Worm (Caenorhabditis elegans) whole organism, L1 larva: ENCODE data around the gene msp-55.

Experiments used
- C16A3.4 ChIP-seq: fragments of 150-350 bp; optimal IDR thresholded peaks from 2 replicates; lab custom pipeline; 2014; ENCODE audit warnings: missing biosample characterization, missing genetic modification characterization
- F16B12.6 ChIP-seq: fragments of 150-350 bp; optimal IDR thresholded peaks from 2 replicates; lab custom pipeline; 2014; ENCODE audit warnings: missing biosample characterization, missing genetic modification characterization
- Y116A8C.19 ChIP-seq: sonication (generic microtip); optimal IDR thresholded peaks from 2 replicates; lab custom pipeline; 2016; ENCODE audit warnings: missing compliant biosample characterization, missing genetic modification characterization, borderline replicate concordance
- blmp-1 ChIP-seq: fragments of 150-350 bp; optimal IDR thresholded peaks from 2 replicates; lab custom pipeline; 2014; ENCODE audit warnings: missing biosample characterization, missing genetic modification characterization
- ceh-88 ChIP-seq: fragments of 200-800 bp; sonication (Bioruptor generic); IDR thresholded peaks from 2 replicates; pipeline ENCODE4 v1.3.6; 2022; ENCODE audit warnings: missing genetic modification characterization, missing compliant biosample characterization
- ces-1 ChIP-seq: fragments of 150-350 bp; optimal IDR thresholded peaks from 2 replicates; lab custom pipeline; 2014; ENCODE audit warnings: missing biosample characterization, missing genetic modification reagents, missing genetic modification characterization
- dpl-1 ChIP-seq, 3 experiments: fragments of 150-350 bp in 2 of 3; sonication (generic microtip) in 1 of 3; optimal IDR thresholded peaks; 2 replicates each; lab custom pipeline; 2014 to 2017; ENCODE audit warnings: missing biosample characterization in 3 of 3, missing genetic modification characterization in 3 of 3, missing genetic modification reagents in 3 of 3
- efl-1 ChIP-seq, 4 experiments: fragments of 150-350 bp; optimal IDR thresholded peaks in 3 of 4; peaks in 1 of 4; 1 replicate in 1 of 4; 2 replicates in 3 of 4; lab custom pipeline; 2014; ENCODE audit warnings: missing biosample characterization in 2 of 4, missing genetic modification characterization in 2 of 4, missing genetic modification reagents in 2 of 4
- egl-27 ChIP-seq, 2 experiments: fragments of 150-350 bp in 1 of 2; sonication (generic microtip); optimal IDR thresholded peaks; 3 replicates each; lab custom pipeline; 2017 to 2018; ENCODE audit warnings: missing biosample characterization in 2 of 2, missing genetic modification characterization in 2 of 2, missing genetic modification reagents in 2 of 2
- elt-2 ChIP-seq: sonication (generic microtip); optimal IDR thresholded peaks from 2 replicates; lab custom pipeline; 2016; ENCODE audit warnings: missing genetic modification characterization, mild to moderate bottlenecking, inconsistent platforms, missing compliant biosample characterization, missing genetic modification reagents
- elt-3 ChIP-seq, 6 experiments: fragments of 150-350 bp in 1 of 6; sonication (generic microtip); optimal IDR thresholded peaks; 2 replicates each; lab custom pipeline; 2017 to 2018; ENCODE audit warnings: missing biosample characterization in 6 of 6, missing genetic modification characterization in 6 of 6, inconsistent platforms in 1 of 6
- ets-5 ChIP-seq: fragments of 200-800 bp; sonication (Bioruptor generic); IDR thresholded peaks from 2 replicates; pipeline ENCODE4 v1.3.6; 2022; ENCODE audit warnings: missing genetic modification characterization, missing compliant biosample characterization
- grh-1 ChIP-seq: fragments of 200-800 bp; sonication (Bioruptor generic); IDR thresholded peaks from 2 replicates; pipeline ENCODE4 v1.3.6; 2022; ENCODE audit warnings: missing genetic modification reagents, missing genetic modification characterization, missing compliant biosample characterization
- isw-1 ChIP-seq: fragments of 200-800 bp; sonication (Bioruptor generic); IDR thresholded peaks from 2 replicates; pipeline ENCODE4 v1.3.6; 2022; ENCODE audit warnings: missing genetic modification characterization, missing compliant biosample characterization
- jun-1 ChIP-seq: fragments of 150-350 bp; optimal IDR thresholded peaks from 2 replicates; lab custom pipeline; 2014; ENCODE audit warnings: missing biosample characterization, missing genetic modification reagents, missing genetic modification characterization
- lin-14 ChIP-seq: fragments of 200-800 bp; sonication (Bioruptor generic); optimal IDR thresholded peaks from 2 replicates; lab custom pipeline; 2018; ENCODE audit warnings: mild to moderate bottlenecking, missing genetic modification characterization, moderate library complexity, missing compliant biosample characterization
- lin-35 ChIP-seq, 2 experiments: fragments of 150-350 bp; optimal IDR thresholded peaks; 2 replicates each; lab custom pipeline; 2014; ENCODE audit warnings: missing biosample characterization in 2 of 2, missing genetic modification characterization in 2 of 2, missing genetic modification reagents in 2 of 2
- lir-3 ChIP-seq: sonication (generic microtip); optimal IDR thresholded peaks from 2 replicates; lab custom pipeline; 2016; ENCODE audit warnings: mild to moderate bottlenecking, missing genetic modification characterization, moderate library complexity, missing compliant biosample characterization; ENCODE audit not compliant: poor library complexity
- lsy-2 ChIP-seq, 2 experiments: fragments of 150-350 bp; optimal IDR thresholded peaks; 2 replicates each; lab custom pipeline; 2014; ENCODE audit warnings: missing biosample characterization in 2 of 2, missing genetic modification characterization in 2 of 2
- mab-9 ChIP-seq: fragments of 200-800 bp; sonication (Bioruptor generic); IDR thresholded peaks from 2 replicates; pipeline ENCODE4 v1.3.6; 2022; ENCODE audit warnings: missing genetic modification reagents, missing genetic modification characterization, missing compliant biosample characterization
- mdl-1 ChIP-seq, 2 experiments: fragments of 150-350 bp; optimal IDR thresholded peaks; 2 replicates each; lab custom pipeline; 2014 to 2017; ENCODE audit warnings: missing biosample characterization in 2 of 2, missing genetic modification characterization in 2 of 2, inconsistent platforms in 1 of 2
- mep-1 ChIP-seq: fragments of 150-350 bp; optimal IDR thresholded peaks from 2 replicates; lab custom pipeline; 2014; ENCODE audit warnings: missing biosample characterization, missing genetic modification characterization
- nhr-19 ChIP-seq: fragments of 200-800 bp; sonication (Bioruptor generic); conservative IDR thresholded peaks from 2 replicates; pipeline ENCODE4 v1.3.6; 2022; ENCODE audit warnings: missing genetic modification characterization, missing compliant biosample characterization
- nhr-20 ChIP-seq: sonication (generic microtip); optimal IDR thresholded peaks from 2 replicates; lab custom pipeline; 2016; ENCODE audit warnings: mild to moderate bottlenecking, missing genetic modification characterization, missing compliant biosample characterization
- nhr-28 ChIP-seq: fragments of 150-350 bp; optimal IDR thresholded peaks from 2 replicates; lab custom pipeline; 2014; ENCODE audit warnings: missing biosample characterization, missing genetic modification characterization
- nhr-47 ChIP-seq: sonication (generic microtip); optimal IDR thresholded peaks from 2 replicates; lab custom pipeline; 2016; ENCODE audit warnings: mild to moderate bottlenecking, missing genetic modification characterization, moderate library complexity, missing compliant biosample characterization
- nhr-71 ChIP-seq: sonication (generic microtip); optimal IDR thresholded peaks from 2 replicates; lab custom pipeline; 2016; ENCODE audit warnings: mild to moderate bottlenecking, missing genetic modification characterization, moderate library complexity, missing compliant biosample characterization
- nhr-76 ChIP-seq: sonication (generic microtip); optimal IDR thresholded peaks from 2 replicates; lab custom pipeline; 2017; ENCODE audit warnings: missing biosample characterization, missing genetic modification characterization
- nhr-84 ChIP-seq: sonication (generic microtip); optimal IDR thresholded peaks from 2 replicates; lab custom pipeline; 2017; ENCODE audit warnings: missing biosample characterization, missing genetic modification characterization
- nhr-85 ChIP-seq: sonication (generic microtip); peaks from one replicate; lab custom pipeline; 2016; ENCODE audit warnings: missing genetic modification characterization, inconsistent platforms, missing compliant biosample characterization
- nhr-90 ChIP-seq: sonication (generic microtip); optimal IDR thresholded peaks from 2 replicates; lab custom pipeline; 2016; ENCODE audit warnings: mild to moderate bottlenecking, missing genetic modification characterization, missing compliant biosample characterization; ENCODE audit not compliant: poor library complexity
- rnt-1 ChIP-seq: sonication (generic microtip); optimal IDR thresholded peaks from 2 replicates; lab custom pipeline; 2016; ENCODE audit warnings: mild to moderate bottlenecking, missing genetic modification characterization, moderate library complexity, missing compliant biosample characterization
- skn-1 ChIP-seq: fragments of 150-350 bp; optimal IDR thresholded peaks from 2 replicates; lab custom pipeline; 2014; ENCODE audit warnings: missing biosample characterization, missing genetic modification characterization
- snpc-4 ChIP-seq: fragments of 150-350 bp; optimal IDR thresholded peaks from 2 replicates; lab custom pipeline; 2014; ENCODE audit warnings: missing biosample characterization, missing genetic modification characterization
- snu-23 ChIP-seq: sonication (generic microtip); optimal IDR thresholded peaks from 2 replicates; lab custom pipeline; 2016; ENCODE audit warnings: missing genetic modification characterization, missing compliant biosample characterization
- sox-4 ChIP-seq: sonication (generic microtip); optimal IDR thresholded peaks from 2 replicates; lab custom pipeline; 2016; ENCODE audit warnings: missing genetic modification characterization, missing compliant biosample characterization
- sup-37 ChIP-seq: fragments of 200-800 bp; sonication (Bioruptor generic); optimal IDR thresholded peaks from 2 replicates; lab custom pipeline; 2018; ENCODE audit warnings: mild to moderate bottlenecking, missing genetic modification characterization, missing compliant biosample characterization
- swsn-7 ChIP-seq: sonication (generic microtip); optimal IDR thresholded peaks from 2 replicates; lab custom pipeline; 2016; ENCODE audit warnings: missing genetic modification characterization, missing compliant biosample characterization
- tbx-2 ChIP-seq: sonication (generic microtip); optimal IDR thresholded peaks from 2 replicates; lab custom pipeline; 2016; ENCODE audit warnings: missing genetic modification characterization, missing compliant biosample characterization
- unc-130 ChIP-seq: fragments of 150-350 bp; optimal IDR thresholded peaks from 2 replicates; lab custom pipeline; 2017; ENCODE audit warnings: missing biosample characterization, missing genetic modification characterization, inconsistent platforms
- xbp-1 ChIP-seq: sonication (generic microtip); optimal IDR thresholded peaks from 2 replicates; lab custom pipeline; 2016; ENCODE audit warnings: missing genetic modification characterization, missing compliant biosample characterization

msp-55 gene

ce11 chrIV:5090993-5091793 is 35.4 kb upstream of the msp-55 start, which contains the start of the genes snpn-1 and C02B10.4 (continued):
- TF ChIP-seq elt-3 (tag; optimal IDR thresholded peaks at IDR 0.05; lab: Kevin White, UChicago) (no peak), skn-1 (tag; lab: Kevin White, UChicago) (no peak), egl-27 (tag; optimal IDR thresholded peaks at IDR 0.05; lab: Kevin White, UChicago) (no peak)

- TF ChIP-seq lir-3 (tag; lab: Kevin White, UChicago) (peak; percentile 7), nhr-71 (tag; lab: Kevin White, UChicago) (peak; percentile 36), jun-1 (tag; lab: Kevin White, UChicago) (peak; percentile 13), dpl-1 (GFP tag; optimal IDR thresholded peaks at IDR 0.05; lab: Kevin White, UChicago) (peak in 2 of 3 experiments; percentile 13 to 29), lin-35 (GFP tag; optimal IDR thresholded peaks at IDR 0.05; lab: Kevin White, UChicago) (peak in 1 of 2 experiments; percentile 19), tbx-2 (tag; lab: Kevin White, UChicago) (peak; percentile 25), elt-3 (tag; optimal IDR thresholded peaks at IDR 0.05; lab: Kevin White, UChicago) (peak in 1 of 6 experiments; percentile 52), swsn-7 (peak; percentile 45), F16B12.6 (tag; lab: Kevin White, UChicago) (peak; percentile 72), lsy-2 (tag; optimal IDR thresholded peaks at IDR 0.05; lab: Kevin White, UChicago) (peak; percentile 66 to 96), efl-1 (optimal IDR thresholded peaks at IDR 0.05; lab: Kevin White, UChicago) (peak in 1 of 2 experiments; percentile 20), efl-1 (GFP tag; optimal IDR thresholded peaks at IDR 0.05 in 1 of 2; lab: Kevin White, UChicago) (peak in 1 of 2 experiments; percentile 89), xbp-1 (tag; lab: Kevin White, UChicago) (peak; percentile 14), blmp-1 (tag; lab: Kevin White, UChicago) (peak; percentile 63), elt-2 (tag; lab: Kevin White, UChicago) (peak; percentile 68), nhr-90 (tag; lab: Kevin White, UChicago) (peak; percentile 60), snu-23 (GFP tag; lab: Kevin White, UChicago) (peak; percentile 38), nhr-19 (peak; percentile 53), isw-1 (GFP tag; lab: Robert Waterston, UW) (peak; percentile 28), grh-1 (peak; percentile 36; the same call in 1 of the 2 replicates), lin-14 (GFP tag; lab: Kevin White, UChicago) (peak; percentile 15), nhr-85 (tag; lab: Kevin White, UChicago) (peak; percentile 54), nhr-20 (tag; lab: Kevin White, UChicago) (peak; percentile 29), mab-9 (0 out of 2 replicates have a peak, but pooled peaks have one; percentile 20), C16A3.4 (peak; percentile 23), nhr-47 (tag; lab: Kevin White, UChicago) (peak; percentile 47)
Observed at ce11 chrIV:5089795-5090528, 34.1 kb upstream of the msp-55 start.

ce11 chrIV:5088814-5089322 is 33.1 kb upstream of the msp-55 start, which contains the start of gene ivd-1:
Gene ivd-1, minus strand, starts transcription at chrIV:5088864.
- TF ChIP-seq egl-27 (tag; optimal IDR thresholded peaks at IDR 0.05; lab: Kevin White, UChicago) (no peak), rnt-1 (peak; percentile 24), nhr-71 (tag; lab: Kevin White, UChicago) (peak; percentile 49), dpl-1 (GFP tag; optimal IDR thresholded peaks at IDR 0.05; lab: Kevin White, UChicago) (no peak), unc-130 (tag; lab: Kevin White, UChicago) (no peak), nhr-28 (tag; lab: Kevin White, UChicago) (no peak), sox-4 (tag; lab: Kevin White, UChicago) (no peak), efl-1 (optimal IDR thresholded peaks at IDR 0.05; lab: Kevin White, UChicago) (no peak), efl-1 (GFP tag; optimal IDR thresholded peaks at IDR 0.05 in 1 of 2; lab: Kevin White, UChicago) (peak in 1 of 2 experiments; percentile 85), blmp-1 (tag; lab: Kevin White, UChicago) (peak; percentile 86), nhr-76 (tag; lab: Kevin White, UChicago) (no peak), Y116A8C.19 (tag; lab: Kevin White, UChicago) (no peak), mep-1 (tag; lab: Kevin White, UChicago) (peak; percentile 18), lir-3 (tag; lab: Kevin White, UChicago) (peak; percentile 28), nhr-20 (tag; lab: Kevin White, UChicago) (peak; percentile 72), F16B12.6 (tag; lab: Kevin White, UChicago) (no peak), elt-2 (tag; lab: Kevin White, UChicago) (no peak), mdl-1 (tag; optimal IDR thresholded peaks at IDR 0.05; lab: Kevin White, UChicago) (peak in 1 of 2 experiments; percentile 81), snu-23 (GFP tag; lab: Kevin White, UChicago) (peak; percentile 31), grh-1 (no peak), ets-5 (GFP tag; lab: Robert Waterston, UW) (no peak), snpc-4 (no peak), ceh-88 (GFP tag; lab: Robert Waterston, UW) (no peak), nhr-84 (tag; lab: Kevin White, UChicago) (no peak), ces-1 (GFP tag; lab: Kevin White, UChicago) (no peak), lin-14 (GFP tag; lab: Kevin White, UChicago) (peak; percentile 51), lin-35 (GFP tag; optimal IDR thresholded peaks at IDR 0.05; lab: Kevin White, UChicago) (peak in 1 of 2 experiments; percentile 39), lsy-2 (tag; optimal IDR thresholded peaks at IDR 0.05; lab: Kevin White, UChicago) (peak in 1 of 2 experiments; percentile 46), sup-37 (GFP tag; lab: Kevin White, UChicago) (no peak)
